Worm (Caenorhabditis elegans): Measurements from ENCODE around the gene CD4.11.

DNA sequence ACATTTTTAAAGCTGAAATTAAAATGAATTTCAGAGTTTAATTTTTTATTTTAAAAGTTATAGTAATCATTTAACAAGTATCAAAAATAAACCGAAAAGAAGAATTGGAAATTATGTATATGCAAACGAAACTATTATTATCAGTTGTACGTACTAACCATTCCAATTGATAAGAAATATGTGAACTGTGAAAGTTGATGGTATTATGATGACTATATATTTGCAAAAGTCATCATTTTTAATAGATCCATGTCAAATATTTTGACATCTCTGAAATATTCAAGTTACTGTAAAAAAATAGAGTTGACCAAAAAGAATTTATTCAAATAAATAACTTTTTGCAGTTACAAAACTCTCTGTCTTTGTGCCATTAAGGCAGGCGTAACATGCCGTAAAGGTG lies 36.9 kb upstream of the CD4.11 start, which contains the start of gene ugt-48:
- TF ChIP-seq ceh-43 (GFP tag; optimal IDR thresholded peaks at IDR 0.05) = no peak
- no peak for TF ChIP-seq ces-1 (GFP tag; optimal IDR thresholded peaks at IDR 0.05)
- TF ChIP-seq unc-39 (tag; optimal IDR thresholded peaks at IDR 0.05) = no peak
- no peak for TF ChIP-seq nhr-237 (tag; optimal IDR thresholded peaks at IDR 0.05)
- no peak for TF ChIP-seq ztf-11 (tag; optimal IDR thresholded peaks at IDR 0.05)
- TF ChIP-seq elt-3 (tag; optimal IDR thresholded peaks at IDR 0.05) = no peak
- TF ChIP-seq unc-62 (GFP tag; optimal IDR thresholded peaks at IDR 0.05) = no peak
